Worm (Caenorhabditis elegans) whole organism, L3 larva: Measurements from ENCODE around the gene B0403.3.

Source experiments
- R02D3.7 ChIP-seq: fragments of 150-350 bp; optimal IDR thresholded peaks from 2 replicates; lab custom pipeline; 2014; ENCODE audit warnings: missing biosample characterization, missing genetic modification characterization
- ZK546.5 ChIP-seq: sonication (generic microtip); optimal IDR thresholded peaks from 2 replicates; lab custom pipeline; 2017; ENCODE audit warnings: missing biosample characterization, missing genetic modification characterization
- aly-2 ChIP-seq: fragments of 150-350 bp; optimal IDR thresholded peaks from 2 replicates; lab custom pipeline; 2014; ENCODE audit warnings: missing biosample characterization, missing genetic modification characterization
- ama-1 ChIP-seq: fragments of 150-350 bp; optimal IDR thresholded peaks from 2 replicates; lab custom pipeline; 2018
- ceh-16 ChIP-seq: sonication (generic microtip); optimal IDR thresholded peaks from 2 replicates; lab custom pipeline; 2017; ENCODE audit warnings: missing biosample characterization, missing genetic modification characterization
- ceh-28 ChIP-seq: fragments of 150-350 bp; optimal IDR thresholded peaks from 2 replicates; lab custom pipeline; 2014; ENCODE audit warnings: missing biosample characterization, missing genetic modification reagents, missing genetic modification characterization
- ceh-82 ChIP-seq: fragments of 150-350 bp; optimal IDR thresholded peaks from 2 replicates; lab custom pipeline; 2014; ENCODE audit warnings: missing biosample characterization, missing genetic modification characterization
- ceh-9 ChIP-seq: sonication (generic microtip); optimal IDR thresholded peaks from 2 replicates; lab custom pipeline; 2018; ENCODE audit warnings: missing biosample characterization, missing genetic modification characterization
- egl-27 ChIP-seq: sonication (generic microtip); optimal IDR thresholded peaks from 4 replicates; lab custom pipeline; 2017; ENCODE audit warnings: missing biosample characterization, missing genetic modification reagents, missing genetic modification characterization
- elt-1 ChIP-seq: fragments of 150-350 bp; optimal IDR thresholded peaks from 2 replicates; lab custom pipeline; 2014; ENCODE audit warnings: missing biosample characterization, missing genetic modification characterization
- elt-2 ChIP-seq: sonication (generic microtip); optimal IDR thresholded peaks from 2 replicates; lab custom pipeline; 2016; ENCODE audit warnings: missing genetic modification reagents, mild to moderate bottlenecking, missing genetic modification characterization, missing compliant biosample characterization
- elt-3 ChIP-seq, 3 experiments: fragments of 150-350 bp in 1 of 3; sonication (generic microtip) in 2 of 3; optimal IDR thresholded peaks; 2 replicates in 2 of 3; 4 replicates in 1 of 3; lab custom pipeline; 2014 to 2017; ENCODE audit warnings: missing biosample characterization in 3 of 3, missing genetic modification characterization in 3 of 3
- fkh-10 ChIP-seq: sonication (generic microtip); optimal IDR thresholded peaks from 2 replicates; lab custom pipeline; 2017; ENCODE audit warnings: missing biosample characterization, missing genetic modification reagents, missing genetic modification characterization
- fkh-2 ChIP-seq: fragments of 150-350 bp; optimal IDR thresholded peaks from 2 replicates; lab custom pipeline; 2014; ENCODE audit warnings: missing biosample characterization, missing genetic modification reagents, missing genetic modification characterization
- fos-1 ChIP-seq: fragments of 150-350 bp; optimal IDR thresholded peaks from 2 replicates; lab custom pipeline; 2014; ENCODE audit warnings: missing biosample characterization, missing genetic modification characterization
- hmg-11 ChIP-seq: sonication (generic microtip); optimal IDR thresholded peaks from 2 replicates; lab custom pipeline; 2016; ENCODE audit warnings: missing genetic modification characterization, missing compliant biosample characterization
- jun-1 ChIP-seq: fragments of 150-350 bp; optimal IDR thresholded peaks from 2 replicates; lab custom pipeline; 2014; ENCODE audit warnings: missing biosample characterization, missing genetic modification reagents, missing genetic modification characterization
- lin-15B ChIP-seq: fragments of 150-350 bp; optimal IDR thresholded peaks from 2 replicates; lab custom pipeline; 2014; ENCODE audit warnings: missing biosample characterization, missing genetic modification characterization
- lin-39 ChIP-seq: fragments of 150-350 bp; optimal IDR thresholded peaks from 2 replicates; lab custom pipeline; 2018; ENCODE audit warnings: missing biosample characterization, missing genetic modification reagents, missing genetic modification characterization
- lsy-12 ChIP-seq: sonication (generic microtip); optimal IDR thresholded peaks from 2 replicates; lab custom pipeline; 2016; ENCODE audit warnings: mild to moderate bottlenecking, missing genetic modification characterization, missing compliant biosample characterization
- mdl-1 ChIP-seq: fragments of 150-350 bp; optimal IDR thresholded peaks from 2 replicates; lab custom pipeline; 2014; ENCODE audit warnings: missing biosample characterization, missing genetic modification characterization
- mml-1 ChIP-seq: fragments of 150-350 bp; sonication (generic microtip); optimal IDR thresholded peaks from 3 replicates; lab custom pipeline; 2014; ENCODE audit warnings: missing biosample characterization, missing genetic modification characterization
- nhr-11 ChIP-seq: fragments of 150-350 bp; optimal IDR thresholded peaks from 2 replicates; lab custom pipeline; 2014; ENCODE audit warnings: missing biosample characterization, missing genetic modification characterization
- nhr-12 ChIP-seq: fragments of 150-350 bp; optimal IDR thresholded peaks from 2 replicates; lab custom pipeline; 2014; ENCODE audit warnings: missing biosample characterization, missing genetic modification characterization
- nhr-23 ChIP-seq: fragments of 150-350 bp; optimal IDR thresholded peaks from 2 replicates; lab custom pipeline; 2014; ENCODE audit warnings: missing biosample characterization, missing genetic modification reagents, missing genetic modification characterization
- nhr-237 ChIP-seq: fragments of 150-350 bp; optimal IDR thresholded peaks from 2 replicates; lab custom pipeline; 2014; ENCODE audit warnings: missing biosample characterization, missing genetic modification characterization
- nhr-25 ChIP-seq: sonication (generic microtip); optimal IDR thresholded peaks from 2 replicates; lab custom pipeline; 2017; ENCODE audit warnings: missing biosample characterization, missing genetic modification characterization
- nhr-28 ChIP-seq: fragments of 150-350 bp; optimal IDR thresholded peaks from 2 replicates; lab custom pipeline; 2014; ENCODE audit warnings: missing biosample characterization, missing genetic modification characterization
- nhr-43 ChIP-seq: sonication (generic microtip); optimal IDR thresholded peaks from 2 replicates; lab custom pipeline; 2016; ENCODE audit warnings: mild to moderate bottlenecking, missing genetic modification characterization, missing compliant biosample characterization; ENCODE audit not compliant: poor library complexity, severe bottlenecking
- nhr-67 ChIP-seq: fragments of 150-350 bp; optimal IDR thresholded peaks from 2 replicates; lab custom pipeline; 2014; ENCODE audit warnings: missing biosample characterization, missing genetic modification characterization
- nhr-76 ChIP-seq: fragments of 150-350 bp; sonication (generic microtip); optimal IDR thresholded peaks from 5 replicates; lab custom pipeline; 2014; ENCODE audit warnings: missing biosample characterization, missing genetic modification characterization
- pha-4 ChIP-seq: fragments of 150-350 bp; optimal IDR thresholded peaks from 2 replicates; lab custom pipeline; 2014; ENCODE audit warnings: missing biosample characterization, missing genetic modification reagents, missing genetic modification characterization
- pqm-1 ChIP-seq: fragments of 150-350 bp; optimal IDR thresholded peaks from 2 replicates; lab custom pipeline; 2017; ENCODE audit warnings: missing biosample characterization, missing genetic modification characterization, inconsistent platforms
- sea-2 ChIP-seq: fragments of 150-350 bp; sonication (generic microtip); optimal IDR thresholded peaks from 4 replicates; lab custom pipeline; 2014; ENCODE audit warnings: missing biosample characterization, missing genetic modification reagents, missing genetic modification characterization
- skn-1 ChIP-seq: fragments of 150-350 bp; optimal IDR thresholded peaks from 2 replicates; lab custom pipeline; 2014; ENCODE audit warnings: missing biosample characterization, missing genetic modification characterization
- tbx-2 ChIP-seq: sonication (generic microtip); optimal IDR thresholded peaks from 2 replicates; lab custom pipeline; 2016; ENCODE audit warnings: mild to moderate bottlenecking, missing genetic modification characterization, missing compliant biosample characterization
- unc-39 ChIP-seq: sonication (generic microtip); optimal IDR thresholded peaks from 4 replicates; lab custom pipeline; 2017; ENCODE audit warnings: missing biosample characterization, missing genetic modification characterization
- unc-62 ChIP-seq: fragments of 150-350 bp; sonication (generic microtip); optimal IDR thresholded peaks from 4 replicates; lab custom pipeline; 2014; ENCODE audit warnings: missing biosample characterization, missing genetic modification reagents, missing genetic modification characterization
- ztf-11 ChIP-seq: fragments of 150-350 bp; optimal IDR thresholded peaks from 2 replicates; lab custom pipeline; 2014; ENCODE audit warnings: missing biosample characterization, missing genetic modification characterization
- ztf-4 ChIP-seq: fragments of 150-350 bp; optimal IDR thresholded peaks from 2 replicates; lab custom pipeline; 2014; ENCODE audit warnings: missing biosample characterization, missing genetic modification characterization

Gene B0403.3

DNA sequence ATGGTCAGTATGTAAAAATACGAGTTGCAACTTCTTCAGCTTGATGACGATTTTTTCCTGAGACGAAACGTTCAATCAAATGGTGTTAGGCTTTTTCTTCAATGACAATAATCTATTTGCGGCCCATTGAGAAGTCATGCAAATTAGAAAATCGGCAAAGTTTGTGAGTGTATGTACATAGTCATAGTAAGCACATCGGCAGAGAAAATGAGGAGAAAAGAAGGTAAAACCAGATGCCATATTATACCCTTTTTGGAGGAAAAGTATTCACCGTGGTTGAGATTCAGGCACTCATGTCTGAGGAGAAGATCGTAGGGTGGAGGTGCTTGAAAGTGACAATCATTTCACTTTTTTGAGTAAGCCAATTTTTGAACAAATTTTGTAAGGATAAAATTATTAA is 33.2 kb upstream of the B0403.3 start, which contains the start of gene C36B7.5:
C36B7.5 (minus strand) TSS at position 101 of the 400 bp plus-strand sequence.
- TF ChIP-seq nhr-25 (no peak), jun-1 (tag; lab: Kevin White, UChicago) (no peak), nhr-12 (no peak), egl-27 (tag; lab: Kevin White, UChicago) (no peak), ama-1 (lab: Kevin White, UChicago) (no peak)
- TF ChIP-seq, all 47 proteins: peak for 0

DNA sequence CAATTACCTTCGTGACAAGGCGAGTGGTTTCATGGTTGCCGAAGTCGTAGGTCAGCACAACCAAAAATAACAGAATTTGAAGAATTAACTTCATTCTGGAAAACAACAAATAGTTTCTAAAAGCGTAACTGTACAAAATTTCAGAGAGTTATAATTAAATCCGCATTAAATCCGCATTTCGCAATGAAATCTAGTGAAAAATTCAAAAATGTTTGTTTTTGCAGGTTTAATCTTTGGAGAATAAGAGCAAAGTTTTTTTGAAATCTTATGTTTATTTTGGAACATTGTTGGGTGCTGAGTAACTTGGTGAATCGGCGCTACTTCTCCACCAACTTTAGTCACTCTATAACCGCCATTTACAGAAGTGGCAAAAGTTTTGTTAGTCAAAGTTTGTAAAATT is 22.8 kb upstream of the B0403.3 start, which contains the start of gene C36B7.4:
C36B7.4 (minus strand) TSS at position 101 of the 400 bp plus-strand sequence.
- no peak for TF ChIP-seq nhr-25
- no peak for TF ChIP-seq jun-1 (tag; lab: Kevin White, UChicago)

DNA sequence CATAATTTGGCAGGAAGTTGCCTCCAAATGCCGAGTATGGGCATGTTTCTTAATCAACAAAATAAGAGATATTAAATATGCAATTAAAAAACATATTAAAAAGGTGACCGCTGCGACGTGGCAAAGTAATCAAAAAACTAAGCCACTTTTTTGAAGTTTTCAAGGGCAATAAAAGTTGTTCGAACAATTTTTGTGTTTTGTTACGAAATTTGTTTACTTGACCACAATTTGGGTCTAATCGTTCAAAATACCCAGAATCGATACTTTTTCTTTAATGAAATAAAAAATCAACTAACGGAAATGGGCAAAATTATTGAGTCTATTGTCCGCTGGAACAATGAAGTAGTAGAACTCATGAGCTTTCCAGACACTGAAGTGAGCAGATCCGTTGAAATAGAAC is 21.9 kb upstream of the B0403.3 start, which contains the start of gene Y1B5A.1:
Y1B5A.1 (plus strand) TSS at position 301 of the 400 bp plus-strand sequence.
- no peak for TF ChIP-seq elt-3 (tag; optimal IDR thresholded peaks at IDR 0.05; lab: Kevin White, UChicago)
- TF ChIP-seq ceh-9 (tag; lab: Kevin White, UChicago) = no peak
- TF ChIP-seq unc-39 (tag; lab: Kevin White, UChicago) = no peak
- TF ChIP-seq ZK546.5 (tag; lab: Kevin White, UChicago) = no peak
- TF ChIP-seq nhr-67 (tag; lab: Kevin White, UChicago) = no peak
- TF ChIP-seq fkh-2 (tag; lab: Kevin White, UChicago) = no peak
- no peak for TF ChIP-seq aly-2 (tag; lab: Kevin White, UChicago)
- no peak for TF ChIP-seq ztf-4

DNA sequence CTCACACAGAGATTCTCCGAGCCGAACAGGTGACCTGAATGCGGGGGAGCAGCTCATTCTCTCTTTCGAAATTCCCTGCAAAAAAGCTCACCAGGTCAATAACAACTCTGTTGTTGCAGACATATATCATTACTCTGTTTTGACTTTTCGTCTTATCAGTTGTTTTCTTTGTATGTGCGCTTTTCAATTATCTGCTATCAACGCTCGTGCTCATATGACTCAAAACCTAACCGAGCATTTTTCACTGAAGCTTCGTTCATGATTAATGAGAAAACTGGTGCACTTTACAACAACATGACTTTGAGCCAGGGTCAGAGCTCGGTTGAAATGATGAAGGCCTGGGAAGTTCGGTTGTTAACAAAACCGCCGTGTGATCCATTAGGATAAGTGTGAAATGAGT is 13.3 kb upstream of the B0403.3 start:
- TF ChIP-seq tbx-2 (tag; lab: Kevin White, UChicago) (no peak), mdl-1 (tag; lab: Kevin White, UChicago) (no peak), nhr-43 (tag; lab: Kevin White, UChicago) (no peak), elt-2 (tag; lab: Kevin White, UChicago) (no peak), lin-39 (tag; lab: Kevin White, UChicago) (no peak), ama-1 (lab: Kevin White, UChicago) (no peak), sea-2 (GFP tag; lab: Kevin White, UChicago) (no peak), hmg-11 (tag; lab: Kevin White, UChicago) (no peak), nhr-28 (tag; lab: Kevin White, UChicago) (no peak), fos-1 (no peak), ztf-11 (no peak), jun-1 (tag; lab: Kevin White, UChicago) (no peak), nhr-76 (tag; lab: Kevin White, UChicago) (no peak)

DNA sequence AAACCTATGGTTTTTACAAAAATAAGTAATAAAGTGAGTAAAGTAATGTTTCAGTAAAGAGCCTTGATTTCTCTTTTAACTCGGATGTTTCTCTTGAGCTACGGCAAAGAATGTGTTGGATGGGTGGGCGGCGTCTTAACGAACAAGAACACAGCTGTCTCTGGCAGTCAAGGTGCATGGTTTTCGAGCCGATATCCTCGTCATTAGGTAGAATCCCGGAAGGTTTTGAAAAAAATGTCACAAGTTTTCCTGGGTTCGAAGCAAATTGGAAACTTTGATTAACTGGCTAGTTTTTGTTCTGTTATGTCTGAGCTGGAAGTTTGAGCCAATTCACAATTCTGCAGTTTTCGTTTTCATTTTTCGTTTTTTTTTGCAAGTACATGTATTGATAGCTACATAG is 12.1 kb upstream of the B0403.3 start, which contains the start of gene B0403.6:
B0403.6 (minus strand) TSS at position 101 of the 400 bp plus-strand sequence.
- no peak for TF ChIP-seq nhr-11 (tag; lab: Kevin White, UChicago)
- no peak for TF ChIP-seq lin-15B (tag; lab: Kevin White, UChicago)
- no peak for TF ChIP-seq ZK546.5 (tag; lab: Kevin White, UChicago)
- TF ChIP-seq elt-1 (tag; lab: Kevin White, UChicago) = no peak
- no peak for TF ChIP-seq unc-62 (GFP tag; lab: Kevin White, UChicago)
- no peak for TF ChIP-seq ceh-9 (tag; lab: Kevin White, UChicago)
- TF ChIP-seq elt-2 (tag; lab: Kevin White, UChicago) = no peak
- no peak for TF ChIP-seq ztf-11
- TF ChIP-seq mml-1 (tag; lab: Kevin White, UChicago) = no peak
- TF ChIP-seq lin-39 (tag; lab: Kevin White, UChicago) = no peak
- no peak for TF ChIP-seq nhr-23 (tag; lab: Kevin White, UChicago)
- no peak for TF ChIP-seq nhr-67 (tag; lab: Kevin White, UChicago)
- TF ChIP-seq ceh-16 (tag; lab: Kevin White, UChicago) = no peak

DNA sequence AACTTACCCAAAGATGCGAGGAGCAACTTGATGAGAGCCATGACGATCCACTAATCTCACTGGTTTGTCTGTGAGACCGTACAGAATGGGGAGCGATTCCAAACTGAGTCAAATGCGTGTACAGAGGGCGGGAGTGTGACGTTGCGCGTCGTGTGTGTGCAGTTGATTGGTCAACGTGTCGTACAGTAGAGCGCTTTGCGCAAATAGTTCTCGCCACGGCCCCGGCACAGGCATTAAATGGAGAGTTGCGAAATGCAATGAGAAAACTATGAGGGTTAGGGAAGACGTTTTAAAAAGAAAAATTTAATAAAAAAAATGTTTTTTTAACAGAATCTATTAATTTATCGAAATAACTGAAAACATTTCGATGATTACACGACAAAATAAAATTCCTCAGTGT is 5.3 kb upstream of the B0403.3 start, which contains the start of gene pdi-6:
pdi-6 (minus strand) TSS at position 164 of the 400 bp plus-strand sequence.
- TF ChIP-seq jun-1 (tag; lab: Kevin White, UChicago) (peak; percentile 87), fkh-10 (GFP tag; lab: Kevin White, UChicago) (no peak), R02D3.7 (tag; lab: Kevin White, UChicago) (peak; percentile 77), ceh-82 (no peak), mdl-1 (tag; lab: Kevin White, UChicago) (peak; percentile 17), nhr-12 (no peak), nhr-76 (tag; lab: Kevin White, UChicago) (no peak), pha-4 (peak; percentile 90), skn-1 (peak; percentile 52), ceh-28 (tag; lab: Kevin White, UChicago) (peak; percentile 85), nhr-237 (tag; lab: Kevin White, UChicago) (no peak), fkh-2 (tag; lab: Kevin White, UChicago) (no peak), unc-62 (GFP tag; lab: Kevin White, UChicago) (peak; percentile 25), egl-27 (tag; lab: Kevin White, UChicago) (no peak), nhr-25 (peak; percentile 96), elt-1 (tag; lab: Kevin White, UChicago) (no peak), elt-2 (tag; lab: Kevin White, UChicago) (peak; percentile 86), sea-2 (GFP tag; lab: Kevin White, UChicago) (no peak), unc-39 (tag; lab: Kevin White, UChicago) (no peak), fos-1 (no peak), hmg-11 (tag; lab: Kevin White, UChicago) (no peak), nhr-23 (tag; lab: Kevin White, UChicago) (peak; percentile 95), pqm-1 (tag; lab: Kevin White, UChicago) (peak; percentile 77), lsy-12 (tag; lab: Kevin White, UChicago) (peak; percentile 89), lin-39 (tag; lab: Kevin White, UChicago) (peak; percentile 96), nhr-67 (tag; lab: Kevin White, UChicago) (no peak)
